Worm (Caenorhabditis elegans): ENCODE results near the gene hpo-36.

- TF ChIP-seq unc-62 (GFP tag; optimal IDR thresholded peaks at IDR 0.05 in 1 of 2) (peak in 1 of 2 experiments; percentile 9), unc-62 (tag; optimal IDR thresholded peaks at IDR 0.05) (no peak), zfp-3 (GFP tag; conservative IDR thresholded peaks at IDR 0.05) (no peak), gei-8 (GFP tag; optimal IDR thresholded peaks at IDR 0.05) (no peak), nhr-28 (tag; optimal IDR thresholded peaks at IDR 0.05) (peak; percentile 98), cey-2 (tag; optimal IDR thresholded peaks at IDR 0.05; ENCODE audit: borderline replicate concordance, insufficient read depth) (no peak), nhr-11 (tag; optimal IDR thresholded peaks at IDR 0.05) (no peak)
These were observed 45.0 kb upstream of the hpo-36 start, which contains the start of gene R08F11.1 for ce11 chrV:3784167-3784734.
